Worm (Caenorhabditis elegans) whole organism, L1 larva: Measurements from ENCODE around the gene VM106R.1.
A peak's percentile ranks its signal among the peaks of the same experiment; 100 is the strongest.

ENCODE experiments used
- C16A3.4 ChIP-seq: fragments of 150-350 bp; optimal IDR thresholded peaks from 2 replicates; lab custom pipeline; 2014; ENCODE audit warnings: missing biosample characterization, missing genetic modification characterization
- F16B12.6 ChIP-seq: fragments of 150-350 bp; optimal IDR thresholded peaks from 2 replicates; lab custom pipeline; 2014; ENCODE audit warnings: missing biosample characterization, missing genetic modification characterization
- aha-1 ChIP-seq: fragments of 150-350 bp; optimal IDR thresholded peaks from 2 replicates; lab custom pipeline; 2014; ENCODE audit warnings: missing biosample characterization, missing genetic modification characterization
- alr-1 ChIP-seq: fragments of 200-800 bp; sonication (Bioruptor generic); optimal IDR thresholded peaks from 2 replicates; lab custom pipeline; 2018; ENCODE audit warnings: borderline replicate concordance, mild to moderate bottlenecking, missing genetic modification characterization, missing compliant biosample characterization
- aly-2 ChIP-seq: fragments of 150-350 bp; optimal IDR thresholded peaks from 2 replicates; lab custom pipeline; 2014; ENCODE audit warnings: missing biosample characterization, missing genetic modification characterization
- blmp-1 ChIP-seq: fragments of 150-350 bp; optimal IDR thresholded peaks from 2 replicates; lab custom pipeline; 2014; ENCODE audit warnings: missing biosample characterization, missing genetic modification characterization
- ceh-63 ChIP-seq: fragments of 200-800 bp; sonication (Bioruptor generic); optimal IDR thresholded peaks from 2 replicates; lab custom pipeline; 2018; ENCODE audit warnings: mild to moderate bottlenecking, missing genetic modification characterization, missing compliant biosample characterization
- ceh-8 ChIP-seq: fragments of 200-800 bp; sonication (Bioruptor generic); optimal IDR thresholded peaks from 2 replicates; lab custom pipeline; 2018; ENCODE audit warnings: mild to moderate bottlenecking, missing genetic modification characterization, moderate library complexity, missing compliant biosample characterization
- ceh-82 ChIP-seq, 3 experiments: fragments of 150-350 bp in 1 of 3; sonication (generic microtip) in 2 of 3; optimal IDR thresholded peaks; 2 replicates each; lab custom pipeline; 2014 to 2017; ENCODE audit warnings: missing biosample characterization in 3 of 3, missing genetic modification characterization in 3 of 3
- ceh-90 ChIP-seq: sonication (generic microtip); optimal IDR thresholded peaks from 2 replicates; lab custom pipeline; 2016; ENCODE audit warnings: missing genetic modification characterization, missing compliant biosample characterization
- dpl-1 ChIP-seq, 3 experiments: fragments of 150-350 bp in 2 of 3; sonication (generic microtip) in 1 of 3; optimal IDR thresholded peaks; 2 replicates each; lab custom pipeline; 2014 to 2017; ENCODE audit warnings: missing biosample characterization in 3 of 3, missing genetic modification characterization in 3 of 3, missing genetic modification reagents in 3 of 3
- dsc-1 ChIP-seq: sonication (generic microtip); optimal IDR thresholded peaks from 2 replicates; lab custom pipeline; 2016; ENCODE audit warnings: mild to moderate bottlenecking, missing genetic modification characterization, missing compliant biosample characterization
- efl-1 ChIP-seq, 4 experiments: fragments of 150-350 bp; optimal IDR thresholded peaks in 3 of 4; peaks in 1 of 4; 1 replicate in 1 of 4; 2 replicates in 3 of 4; lab custom pipeline; 2014; ENCODE audit warnings: missing biosample characterization in 2 of 4, missing genetic modification characterization in 2 of 4, missing genetic modification reagents in 2 of 4
- elt-2 ChIP-seq: sonication (generic microtip); optimal IDR thresholded peaks from 2 replicates; lab custom pipeline; 2016; ENCODE audit warnings: missing genetic modification characterization, mild to moderate bottlenecking, inconsistent platforms, missing compliant biosample characterization, missing genetic modification reagents
- ets-5 ChIP-seq: fragments of 200-800 bp; sonication (Bioruptor generic); IDR thresholded peaks from 2 replicates; pipeline ENCODE4 v1.3.6; 2022; ENCODE audit warnings: missing genetic modification characterization, missing compliant biosample characterization
- fkh-4 ChIP-seq: sonication (generic microtip); optimal IDR thresholded peaks from 2 replicates; lab custom pipeline; 2016; ENCODE audit warnings: missing compliant biosample characterization, missing genetic modification characterization, borderline replicate concordance
- hlh-17 ChIP-seq: fragments of 200-800 bp; sonication (Bioruptor generic); optimal IDR thresholded peaks from 2 replicates; lab custom pipeline; 2018; ENCODE audit warnings: missing genetic modification characterization, mild to moderate bottlenecking, missing compliant biosample characterization, moderate library complexity, borderline replicate concordance
- hlh-4 ChIP-seq: sonication (generic microtip); optimal IDR thresholded peaks from 2 replicates; lab custom pipeline; 2016; ENCODE audit warnings: mild to moderate bottlenecking, missing genetic modification characterization, missing compliant biosample characterization
- hpl-2 ChIP-seq: fragments of 150-350 bp; optimal IDR thresholded peaks from 2 replicates; lab custom pipeline; 2014; ENCODE audit warnings: missing biosample characterization, missing genetic modification reagents, missing genetic modification characterization
- jun-1 ChIP-seq: fragments of 150-350 bp; optimal IDR thresholded peaks from 2 replicates; lab custom pipeline; 2014; ENCODE audit warnings: missing biosample characterization, missing genetic modification reagents, missing genetic modification characterization
- lin-13 ChIP-seq: fragments of 150-350 bp; optimal IDR thresholded peaks from 2 replicates; lab custom pipeline; 2014; ENCODE audit warnings: missing biosample characterization, missing genetic modification reagents, missing genetic modification characterization
- lin-15B ChIP-seq: fragments of 150-350 bp; sonication (generic microtip); optimal IDR thresholded peaks from 3 replicates; lab custom pipeline; 2014; ENCODE audit warnings: missing biosample characterization, missing genetic modification characterization
- lin-35 ChIP-seq, 2 experiments: fragments of 150-350 bp; optimal IDR thresholded peaks; 2 replicates each; lab custom pipeline; 2014; ENCODE audit warnings: missing biosample characterization in 2 of 2, missing genetic modification characterization in 2 of 2, missing genetic modification reagents in 2 of 2
- lir-3 ChIP-seq: sonication (generic microtip); optimal IDR thresholded peaks from 2 replicates; lab custom pipeline; 2016; ENCODE audit warnings: mild to moderate bottlenecking, missing genetic modification characterization, moderate library complexity, missing compliant biosample characterization; ENCODE audit not compliant: poor library complexity
- mdl-1 ChIP-seq, 2 experiments: fragments of 150-350 bp; optimal IDR thresholded peaks; 2 replicates each; lab custom pipeline; 2014 to 2017; ENCODE audit warnings: missing biosample characterization in 2 of 2, missing genetic modification characterization in 2 of 2, inconsistent platforms in 1 of 2
- mef-2 ChIP-seq: fragments of 150-350 bp; optimal IDR thresholded peaks from 2 replicates; lab custom pipeline; 2014; ENCODE audit warnings: missing biosample characterization, missing genetic modification characterization
- mep-1 ChIP-seq: fragments of 150-350 bp; optimal IDR thresholded peaks from 2 replicates; lab custom pipeline; 2014; ENCODE audit warnings: missing biosample characterization, missing genetic modification characterization
- nhr-19 ChIP-seq: fragments of 200-800 bp; sonication (Bioruptor generic); conservative IDR thresholded peaks from 2 replicates; pipeline ENCODE4 v1.3.6; 2022; ENCODE audit warnings: missing genetic modification characterization, missing compliant biosample characterization
- nhr-47 ChIP-seq: sonication (generic microtip); optimal IDR thresholded peaks from 2 replicates; lab custom pipeline; 2016; ENCODE audit warnings: mild to moderate bottlenecking, missing genetic modification characterization, moderate library complexity, missing compliant biosample characterization
- nhr-71 ChIP-seq: sonication (generic microtip); optimal IDR thresholded peaks from 2 replicates; lab custom pipeline; 2016; ENCODE audit warnings: mild to moderate bottlenecking, missing genetic modification characterization, moderate library complexity, missing compliant biosample characterization
- nhr-77 ChIP-seq: fragments of 150-350 bp; optimal IDR thresholded peaks from 2 replicates; lab custom pipeline; 2014; ENCODE audit warnings: missing biosample characterization, missing genetic modification characterization
- nhr-90 ChIP-seq: sonication (generic microtip); optimal IDR thresholded peaks from 2 replicates; lab custom pipeline; 2016; ENCODE audit warnings: mild to moderate bottlenecking, missing genetic modification characterization, missing compliant biosample characterization; ENCODE audit not compliant: poor library complexity
- pax-3 ChIP-seq: fragments of 200-800 bp; sonication (Bioruptor generic); optimal IDR thresholded peaks from 2 replicates; lab custom pipeline; 2018; ENCODE audit warnings: mild to moderate bottlenecking, missing genetic modification characterization, moderate library complexity, missing compliant biosample characterization
- pqm-1 ChIP-seq: sonication (generic microtip); optimal IDR thresholded peaks from 3 replicates; lab custom pipeline; 2017; ENCODE audit warnings: missing biosample characterization, missing genetic modification characterization
- rnt-1 ChIP-seq: sonication (generic microtip); optimal IDR thresholded peaks from 2 replicates; lab custom pipeline; 2016; ENCODE audit warnings: mild to moderate bottlenecking, missing genetic modification characterization, moderate library complexity, missing compliant biosample characterization
- sptf-1 ChIP-seq: fragments of 150-350 bp; optimal IDR thresholded peaks from 2 replicates; lab custom pipeline; 2014; ENCODE audit warnings: missing biosample characterization, missing genetic modification characterization
- unc-130 ChIP-seq: fragments of 150-350 bp; optimal IDR thresholded peaks from 2 replicates; lab custom pipeline; 2017; ENCODE audit warnings: missing biosample characterization, missing genetic modification characterization, inconsistent platforms
- unc-30 ChIP-seq: sonication (generic microtip); optimal IDR thresholded peaks from 2 replicates; lab custom pipeline; 2017; ENCODE audit warnings: missing biosample characterization, missing genetic modification characterization
- unc-98 ChIP-seq: fragments of 200-800 bp; sonication (Bioruptor generic); IDR thresholded peaks from 2 replicates; pipeline ENCODE4 v1.3.6; 2022; ENCODE audit warnings: missing genetic modification characterization, missing compliant biosample characterization
- vab-15 ChIP-seq: sonication (generic microtip); optimal IDR thresholded peaks from 2 replicates; lab custom pipeline; 2017; ENCODE audit warnings: missing genotype, mild to moderate bottlenecking, missing genetic modification characterization, missing compliant biosample characterization
- xbp-1 ChIP-seq: sonication (generic microtip); optimal IDR thresholded peaks from 2 replicates; lab custom pipeline; 2016; ENCODE audit warnings: missing genetic modification characterization, missing compliant biosample characterization
- zag-1 ChIP-seq: fragments of 150-350 bp; optimal IDR thresholded peaks from 2 replicates; lab custom pipeline; 2014; ENCODE audit warnings: missing biosample characterization, missing genetic modification characterization
- ztf-4 ChIP-seq: fragments of 150-350 bp; optimal IDR thresholded peaks from 2 replicates; lab custom pipeline; 2014; ENCODE audit warnings: missing biosample characterization, missing genetic modification characterization

VM106R.1 gene

ce11 chrII:10840067-10840466 lies 11.1 kb upstream of the VM106R.1 start (continued):
- no peak for TF ChIP-seq pqm-1 (tag; lab: Kevin White, UChicago)
- no peak for TF ChIP-seq blmp-1 (tag; lab: Kevin White, UChicago)
- peak; percentile 88 for TF ChIP-seq dsc-1
- TF ChIP-seq zag-1 (tag; lab: Kevin White, UChicago): no peak
- TF ChIP-seq jun-1 (tag; lab: Kevin White, UChicago): peak; percentile 70
- peak; percentile 72 to 88 (median 82) for TF ChIP-seq ceh-82 (tag; optimal IDR thresholded peaks at IDR 0.05; lab: Kevin White, UChicago)
- peak; percentile 87 for TF ChIP-seq nhr-90
- no peak for TF ChIP-seq alr-1 (tag; lab: Kevin White, UChicago)
- peak; percentile 59 for TF ChIP-seq F16B12.6 (tag; lab: Kevin White, UChicago)
- TF ChIP-seq nhr-19 (GFP tag; lab: Robert Waterston, UW): peak; percentile 85
- TF ChIP-seq hpl-2: no peak
- TF ChIP-seq unc-98 (GFP tag; lab: Robert Waterston, UW): 0 out of 2 replicates have a peak, but pooled peaks have one; percentile 25
- peak; percentile 90 for TF ChIP-seq nhr-47
- peak; percentile 54 for TF ChIP-seq vab-15
- peak; percentile 84 for TF ChIP-seq lin-13 (GFP tag; lab: Kevin White, UChicago)
- TF ChIP-seq C16A3.4 (tag; lab: Kevin White, UChicago): peak; percentile 88
- TF ChIP-seq ztf-4: peak; percentile 58
- peak; percentile 76 for TF ChIP-seq lir-3
- peak; percentile 30 for TF ChIP-seq mef-2 (tag; lab: Kevin White, UChicago)
- peak; percentile 80 for TF ChIP-seq aly-2
- peak; percentile 39 for TF ChIP-seq fkh-4 (tag; lab: Kevin White, UChicago)
- TF ChIP-seq lin-35 (GFP tag; optimal IDR thresholded peaks at IDR 0.05; lab: Kevin White, UChicago): peak; percentile 77 to 89
- TF ChIP-seq lin-15B (tag; lab: Kevin White, UChicago): no peak
- peak; percentile 91 for TF ChIP-seq nhr-71
- TF ChIP-seq mdl-1 (tag; optimal IDR thresholded peaks at IDR 0.05; lab: Kevin White, UChicago): peak; percentile 9 to 86
- peak; percentile 55 for TF ChIP-seq elt-2
- peak; percentile 63 for TF ChIP-seq nhr-77 (tag; lab: Kevin White, UChicago)
- no peak for TF ChIP-seq hlh-17 (GFP tag; lab: Kevin White, UChicago)
- TF ChIP-seq mep-1 (tag; lab: Kevin White, UChicago): peak; percentile 82
- TF ChIP-seq sptf-1: no peak
- peak; percentile 69 to 78 for TF ChIP-seq efl-1 (optimal IDR thresholded peaks at IDR 0.05; lab: Kevin White, UChicago)
- peak; percentile 62 to 98 for TF ChIP-seq efl-1 (GFP tag; optimal IDR thresholded peaks at IDR 0.05 in 1 of 2; lab: Kevin White, UChicago)
- TF ChIP-seq ets-5 (GFP tag; lab: Robert Waterston, UW): no peak
- no peak for TF ChIP-seq ceh-63 (GFP tag; lab: Kevin White, UChicago)
- peak; percentile 58 to 70 (median 69) for TF ChIP-seq dpl-1 (GFP tag; optimal IDR thresholded peaks at IDR 0.05; lab: Kevin White, UChicago)
- TF ChIP-seq ceh-8 (GFP tag; lab: Kevin White, UChicago): peak; percentile 77
- TF ChIP-seq hlh-4: no peak
- TF ChIP-seq ceh-90 (tag; lab: Kevin White, UChicago): peak; percentile 6
- TF ChIP-seq unc-130 (tag; lab: Kevin White, UChicago): peak; percentile 80
- no peak for TF ChIP-seq unc-30 (tag; lab: Kevin White, UChicago)
- TF ChIP-seq rnt-1 (tag; lab: Kevin White, UChicago): peak; percentile 93

- TF ChIP-seq aha-1 (tag; lab: Kevin White, UChicago) (no peak), xbp-1 (tag; lab: Kevin White, UChicago) (no peak), pqm-1 (tag; lab: Kevin White, UChicago) (no peak), alr-1 (tag; lab: Kevin White, UChicago) (no peak), C16A3.4 (tag; lab: Kevin White, UChicago) (no peak), pax-3 (no peak), nhr-77 (tag; lab: Kevin White, UChicago) (no peak)
Measured at ce11 chrII:10838550-10838949, 9.6 kb upstream of the VM106R.1 start.
